Worm (Caenorhabditis elegans): ENCODE measurements around the gene F09C6.16.

Gene F09C6.16

ce11 chrV:16918378-16918777 lies 8.6 kb upstream of the F09C6.16 start, which contains the start of the genes fbxa-206 and Y102A5C.2:
Gene fbxa-206, minus strand, starts transcription at chrV:16918478.
Gene Y102A5C.2, plus strand, starts transcription at chrV:16918731.
- TF ChIP-seq aha-1 (tag): peak; percentile 18
- no peak for TF ChIP-seq ceh-82 (tag; optimal IDR thresholded peaks at IDR 0.05)

ce11 chrV:16916079-16916478 lies 6.3 kb upstream of the F09C6.16 start, which contains the start of gene F09C6.10:
Gene F09C6.10, minus strand, starts transcription at chrV:16916179.
- TF ChIP-seq php-3 (GFP tag; IDR thresholded peaks at IDR 0.05): no peak
- no peak for TF ChIP-seq ceh-82 (tag; optimal IDR thresholded peaks at IDR 0.05)
- no peak for TF ChIP-seq mxl-2 (GFP tag; conservative IDR thresholded peaks at IDR 0.05)
- TF ChIP-seq mep-1 (tag; optimal IDR thresholded peaks at IDR 0.05): no peak
- TF ChIP-seq lir-3 (tag; optimal IDR thresholded peaks at IDR 0.05): no peak
- TF ChIP-seq daf-16 (GFP tag; optimal IDR thresholded peaks at IDR 0.05): no peak
- TF ChIP-seq daf-16 (tag; optimal IDR thresholded peaks at IDR 0.05): no peak
- no peak for TF ChIP-seq unc-62 (GFP tag; optimal IDR thresholded peaks at IDR 0.05 in 1 of 2)
- TF ChIP-seq unc-62 (tag; optimal IDR thresholded peaks at IDR 0.05): no peak
- TF ChIP-seq vab-7 (GFP tag; IDR thresholded peaks at IDR 0.05): no peak

- TF ChIP-seq nhr-6 (tag; optimal IDR thresholded peaks at IDR 0.05) (no peak), pqm-1 (tag; optimal IDR thresholded peaks at IDR 0.05) (no peak), daf-16 (GFP tag; optimal IDR thresholded peaks at IDR 0.05) (no peak), daf-16 (tag; optimal IDR thresholded peaks at IDR 0.05) (no peak), nhr-41 (GFP tag; IDR thresholded peaks at IDR 0.05) (no peak), mxl-2 (GFP tag; conservative IDR thresholded peaks at IDR 0.05) (no peak), F49E8.2 (tag; optimal IDR thresholded peaks at IDR 0.05; ENCODE audit: borderline replicate concordance) (no peak), lin-13 (GFP tag; optimal IDR thresholded peaks at IDR 0.05) (no peak), ceh-20 (GFP tag; IDR thresholded peaks at IDR 0.05) (no peak), ZK546.5 (tag; optimal IDR thresholded peaks at IDR 0.05) (no peak), daf-19 (GFP tag; conservative IDR thresholded peaks at IDR 0.05) (no peak), zag-1 (tag; optimal IDR thresholded peaks at IDR 0.05) (no peak), tra-1 (GFP tag; IDR thresholded peaks at IDR 0.05) (no peak), ceh-82 (tag; optimal IDR thresholded peaks at IDR 0.05) (no peak), T20F7.1 (GFP tag; optimal IDR thresholded peaks at IDR 0.05) (no peak), ceh-62 (tag; optimal IDR thresholded peaks at IDR 0.05) (no peak), duxl-1 (tag; optimal IDR thresholded peaks at IDR 0.05; ENCODE audit: poor library complexity) (no peak), mdl-1 (tag; optimal IDR thresholded peaks at IDR 0.05) (no peak)
Observed at ce11 chrV:16911934-16912333, 2.2 kb upstream of the F09C6.16 start, which contains the start of gene nhr-116. Gene nhr-116, plus strand, starts transcription at chrV:16912234.

- TF ChIP-seq dmd-6 (GFP tag; IDR thresholded peaks at IDR 0.05) (peak; percentile 54; the same call in 1 of the 2 replicates), nhr-28 (tag; optimal IDR thresholded peaks at IDR 0.05) (peak; percentile 49), unc-130 (GFP tag; optimal IDR thresholded peaks at IDR 0.05) (no peak), ceh-32 (tag; optimal IDR thresholded peaks at IDR 0.05; ENCODE audit: poor library complexity) (no peak), snpc-1.2 (GFP tag; IDR thresholded peaks at IDR 0.05) (no peak), ztf-7 (tag; optimal IDR thresholded peaks at IDR 0.05) (no peak), Y48G9A.11 (GFP tag; IDR thresholded peaks at IDR 0.05) (no peak), nhr-102 (tag; optimal IDR thresholded peaks at IDR 0.05) (no peak), set-16 (GFP tag; IDR thresholded peaks at IDR 0.05) (no peak), pqm-1 (tag; optimal IDR thresholded peaks at IDR 0.05) (peak; percentile 69)
Observed at ce11 chrV:16911294-16911693, 1.5 kb upstream of the F09C6.16 start.

- no peak for TF ChIP-seq dpl-1 (GFP tag; optimal IDR thresholded peaks at IDR 0.05)
- TF ChIP-seq dmd-6 (GFP tag; IDR thresholded peaks at IDR 0.05): 0 out of 2 replicates have a peak, but pooled peaks have one; percentile 20
Observed at ce11 chrV:16910864-16911263, 1.1 kb upstream of the F09C6.16 start.

Data from whole organism, L4 larva.